Worm (Caenorhabditis elegans): ENCODE measurements around the gene H41C03.2.

H41C03.2 gene

ce11 chrII:5865405-5866308 lies 13.8 kb upstream of the H41C03.2 start, which contains the start of gene F55C12.19:
F55C12.19 (plus strand) TSS chrII:5866139.
- TF ChIP-seq ets-7 (tag; optimal IDR thresholded peaks at IDR 0.05) (no peak), hmbx-1 (tag; optimal IDR thresholded peaks at IDR 0.05) (no peak), aly-1 (tag; optimal IDR thresholded peaks at IDR 0.05) (no peak), F13C5.2 (tag; optimal IDR thresholded peaks at IDR 0.05) (no peak), B0310.2 (tag; optimal IDR thresholded peaks at IDR 0.05) (no peak), tra-4 (tag; optimal IDR thresholded peaks at IDR 0.05) (no peak), ceh-13 (GFP tag; optimal IDR thresholded peaks at IDR 0.05) (no peak), sea-1 (GFP tag; conservative IDR thresholded peaks at IDR 0.05) (no peak), flt-1 (GFP tag; IDR thresholded peaks at IDR 0.05) (no peak), tbx-37 (GFP tag; conservative IDR thresholded peaks at IDR 0.05) (no peak), scrt-1 (GFP tag; IDR thresholded peaks at IDR 0.05) (no peak), tbx-11 (GFP tag; IDR thresholded peaks at IDR 0.05) (no peak), hnd-1 (tag; optimal IDR thresholded peaks at IDR 0.05) (no peak), ceh-36 (tag; optimal IDR thresholded peaks at IDR 0.05) (no peak), hmg-4 (GFP tag; optimal IDR thresholded peaks at IDR 0.05) (no peak)

- TF ChIP-seq ama-1 (optimal IDR thresholded peaks at IDR 0.05), result no peak
- TF ChIP-seq ceh-36 (tag; optimal IDR thresholded peaks at IDR 0.05), result no peak
- TF ChIP-seq F13C5.2 (tag; optimal IDR thresholded peaks at IDR 0.05), result no peak
- TF ChIP-seq hmbx-1 (tag; optimal IDR thresholded peaks at IDR 0.05), result no peak
- no peak for TF ChIP-seq scrt-1 (GFP tag; IDR thresholded peaks at IDR 0.05)
- no peak for TF ChIP-seq aly-1 (tag; optimal IDR thresholded peaks at IDR 0.05)
Measured at ce11 chrII:5863893-5864292, 12.0 kb upstream of the H41C03.2 start, which contains the start of gene tag-234. tag-234 (plus strand) TSS chrII:5864193.

ce11 chrII:5860621-5861020 lies 8.7 kb upstream of the H41C03.2 start:
- TF ChIP-seq pes-1 (GFP tag; IDR thresholded peaks at IDR 0.05), result no peak
- TF ChIP-seq tbx-37 (GFP tag; conservative IDR thresholded peaks at IDR 0.05), result no peak
- TF ChIP-seq ets-7 (tag; optimal IDR thresholded peaks at IDR 0.05), result no peak
- TF ChIP-seq scrt-1 (GFP tag; IDR thresholded peaks at IDR 0.05), result no peak
- TF ChIP-seq sea-1 (GFP tag; conservative IDR thresholded peaks at IDR 0.05), result no peak
- no peak for TF ChIP-seq ceh-13 (GFP tag; optimal IDR thresholded peaks at IDR 0.05)
- TF ChIP-seq ceh-36 (tag; optimal IDR thresholded peaks at IDR 0.05), result no peak

DNA sequence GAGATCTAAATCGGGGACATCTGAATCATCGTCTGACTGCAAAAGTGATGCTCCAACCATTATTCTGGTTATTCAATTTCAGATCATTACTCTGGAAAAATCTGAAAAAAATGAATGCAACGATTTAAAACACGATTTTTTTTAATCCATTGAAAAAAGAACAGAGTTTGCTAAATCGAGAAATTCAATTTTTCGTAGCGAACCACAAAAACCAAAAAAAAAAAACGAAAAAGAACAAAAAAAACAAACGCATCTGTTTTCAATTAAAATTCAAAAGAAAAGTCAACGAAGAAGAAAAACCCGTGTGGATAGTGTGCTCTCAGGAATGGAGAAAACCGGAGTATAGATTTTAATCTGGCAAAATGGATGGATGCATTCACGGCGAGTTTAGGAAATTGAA lies 6.4 kb upstream of the H41C03.2 start, which contains the start of gene F55C12.4:
F55C12.4 (minus strand) TSS at position 101 of the 400 bp plus-strand sequence.
- no peak for TF ChIP-seq tra-4 (tag; optimal IDR thresholded peaks at IDR 0.05)
- no peak for TF ChIP-seq aly-1 (tag; optimal IDR thresholded peaks at IDR 0.05)
- no peak for TF ChIP-seq B0310.2 (tag; optimal IDR thresholded peaks at IDR 0.05)

ce11 chrII:5854122-5854521 lies 2.2 kb upstream of the H41C03.2 start, which contains the start of gene H41C03.1:
H41C03.1 (plus strand) TSS chrII:5854422.
- TF ChIP-seq B0310.2 (tag; optimal IDR thresholded peaks at IDR 0.05), result no peak
- no peak for TF ChIP-seq ama-1 (optimal IDR thresholded peaks at IDR 0.05)
- no peak for TF ChIP-seq ets-7 (tag; optimal IDR thresholded peaks at IDR 0.05)
- no peak for TF ChIP-seq scrt-1 (GFP tag; IDR thresholded peaks at IDR 0.05)
- TF ChIP-seq hnd-1 (tag; optimal IDR thresholded peaks at IDR 0.05), result no peak
- TF ChIP-seq aly-1 (tag; optimal IDR thresholded peaks at IDR 0.05), result no peak
- no peak for TF ChIP-seq pes-1 (GFP tag; IDR thresholded peaks at IDR 0.05)
- TF ChIP-seq tbx-11 (GFP tag; IDR thresholded peaks at IDR 0.05), result no peak
- TF ChIP-seq ceh-13 (GFP tag; optimal IDR thresholded peaks at IDR 0.05), result no peak
- no peak for TF ChIP-seq flt-1 (GFP tag; IDR thresholded peaks at IDR 0.05)

DNA sequence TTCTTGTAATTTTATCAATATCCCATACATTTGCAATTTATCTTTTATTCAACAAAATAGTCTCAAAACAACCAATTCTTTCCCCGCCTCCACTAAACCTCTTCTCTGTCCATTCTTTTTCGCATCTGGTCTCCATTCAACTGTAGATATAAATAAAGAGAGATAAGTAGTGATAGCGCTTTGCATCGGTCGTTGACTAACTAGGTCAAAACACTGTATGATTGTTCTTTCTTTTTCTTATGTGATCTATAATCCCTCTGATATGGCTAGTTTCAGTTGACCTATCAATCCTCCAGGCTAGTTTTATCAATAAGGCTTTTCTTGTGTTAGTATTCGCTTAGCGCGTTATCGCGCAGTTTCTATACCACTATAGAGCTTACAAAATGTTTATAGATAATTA lies 1.4 kb upstream of the H41C03.2 start:
- TF ChIP-seq pes-1 (GFP tag; IDR thresholded peaks at IDR 0.05), result no peak
- no peak for TF ChIP-seq ceh-13 (GFP tag; optimal IDR thresholded peaks at IDR 0.05)
- TF ChIP-seq tbx-11 (GFP tag; IDR thresholded peaks at IDR 0.05), result no peak
- no peak for TF ChIP-seq scrt-1 (GFP tag; IDR thresholded peaks at IDR 0.05)
- no peak for TF ChIP-seq tra-4 (tag; optimal IDR thresholded peaks at IDR 0.05)
- no peak for TF ChIP-seq tbx-37 (GFP tag; conservative IDR thresholded peaks at IDR 0.05)
- TF ChIP-seq ets-7 (tag; optimal IDR thresholded peaks at IDR 0.05), result no peak
- TF ChIP-seq hnd-1 (tag; optimal IDR thresholded peaks at IDR 0.05), result no peak
- no peak for TF ChIP-seq sea-1 (GFP tag; conservative IDR thresholded peaks at IDR 0.05)
- TF ChIP-seq B0310.2 (tag; optimal IDR thresholded peaks at IDR 0.05), result no peak
- no peak for TF ChIP-seq flt-1 (GFP tag; IDR thresholded peaks at IDR 0.05)
- no peak for TF ChIP-seq hmbx-1 (tag; optimal IDR thresholded peaks at IDR 0.05)
- no peak for TF ChIP-seq ama-1 (optimal IDR thresholded peaks at IDR 0.05)
- no peak for TF ChIP-seq hmg-4 (GFP tag; optimal IDR thresholded peaks at IDR 0.05)

DNA sequence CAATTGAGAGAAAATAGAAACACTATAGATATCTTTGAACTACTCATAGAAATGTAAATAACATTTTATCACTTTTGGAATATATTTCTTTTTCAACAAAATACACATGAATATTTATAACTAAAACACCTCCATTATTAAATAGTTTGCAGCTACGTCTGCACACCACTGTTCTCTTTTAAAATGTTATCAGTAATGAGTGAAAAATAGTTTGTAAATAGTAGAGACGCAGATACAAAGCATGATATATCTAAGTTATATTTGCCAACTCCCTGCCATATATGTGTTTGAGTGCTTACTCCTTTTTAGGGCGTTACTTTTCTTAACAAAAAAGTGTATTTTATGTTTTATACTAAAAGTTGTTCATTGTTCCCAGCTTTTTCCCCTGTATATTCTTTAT lies 5.7 kb downstream of the H41C03.2 start:
- TF ChIP-seq flt-1 (GFP tag; IDR thresholded peaks at IDR 0.05) (no peak), tbx-37 (GFP tag; conservative IDR thresholded peaks at IDR 0.05) (no peak), hmbx-1 (tag; optimal IDR thresholded peaks at IDR 0.05) (no peak), pes-1 (GFP tag; IDR thresholded peaks at IDR 0.05) (no peak), scrt-1 (GFP tag; IDR thresholded peaks at IDR 0.05) (no peak), B0310.2 (tag; optimal IDR thresholded peaks at IDR 0.05) (no peak), tra-4 (tag; optimal IDR thresholded peaks at IDR 0.05) (no peak), hnd-1 (tag; optimal IDR thresholded peaks at IDR 0.05) (no peak), ets-7 (tag; optimal IDR thresholded peaks at IDR 0.05) (no peak), hmg-4 (GFP tag; optimal IDR thresholded peaks at IDR 0.05) (no peak), F13C5.2 (tag; optimal IDR thresholded peaks at IDR 0.05) (no peak), sea-1 (GFP tag; conservative IDR thresholded peaks at IDR 0.05) (no peak), ceh-13 (GFP tag; optimal IDR thresholded peaks at IDR 0.05) (no peak), aly-1 (tag; optimal IDR thresholded peaks at IDR 0.05) (no peak), ama-1 (optimal IDR thresholded peaks at IDR 0.05) (no peak)

Data from whole organism, early embryonic.